Worm (Caenorhabditis elegans): ENCODE measurements around the gene R09F10.3.
A peak's percentile ranks its signal among the peaks of the same experiment; 100 is the strongest.

Gene R09F10.3

DNA sequence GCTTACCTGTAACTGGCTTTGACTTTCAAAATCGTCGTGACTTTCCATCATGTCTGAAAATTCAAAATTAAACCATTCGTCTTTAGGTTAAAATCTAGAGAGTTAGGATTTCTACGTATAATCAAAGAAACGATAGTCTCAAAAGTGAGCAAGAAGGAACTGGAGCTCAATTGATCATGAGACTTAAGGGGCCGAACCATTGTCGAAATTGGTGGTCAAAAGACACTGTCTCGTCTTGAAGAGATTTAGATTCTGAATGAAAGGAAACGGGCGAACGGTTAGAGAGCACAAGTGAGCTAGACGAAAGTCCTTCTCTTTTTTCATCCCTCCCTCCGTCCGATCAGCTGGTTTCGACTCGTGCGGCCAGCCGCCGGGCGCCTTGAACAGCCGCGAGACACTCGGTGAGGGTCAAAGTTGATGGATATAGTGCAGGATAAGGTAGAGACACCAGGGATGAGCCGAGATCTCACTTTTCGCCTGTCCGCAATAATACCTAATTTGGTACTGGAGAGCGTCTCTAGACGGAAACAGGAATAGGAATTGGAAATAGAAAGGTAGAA lies 33.2 kb upstream of the R09F10.3 start, which contains the start of gene M60.7:
Gene M60.7 (minus strand): TSS at position 51 of the 560 bp plus-strand sequence.
- TF ChIP-seq pqm-1 (tag; optimal IDR thresholded peaks at IDR 0.05): no peak
- TF ChIP-seq lin-39 (tag; optimal IDR thresholded peaks at IDR 0.05): peak; percentile 7
- no peak for TF ChIP-seq nhr-76 (tag; optimal IDR thresholded peaks at IDR 0.05)

ce11 chrX:8262734-8263133 lies 31.7 kb upstream of the R09F10.3 start:
- no peak for TF ChIP-seq unc-39 (tag; optimal IDR thresholded peaks at IDR 0.05)
- no peak for TF ChIP-seq lin-15B (tag; optimal IDR thresholded peaks at IDR 0.05)

DNA sequence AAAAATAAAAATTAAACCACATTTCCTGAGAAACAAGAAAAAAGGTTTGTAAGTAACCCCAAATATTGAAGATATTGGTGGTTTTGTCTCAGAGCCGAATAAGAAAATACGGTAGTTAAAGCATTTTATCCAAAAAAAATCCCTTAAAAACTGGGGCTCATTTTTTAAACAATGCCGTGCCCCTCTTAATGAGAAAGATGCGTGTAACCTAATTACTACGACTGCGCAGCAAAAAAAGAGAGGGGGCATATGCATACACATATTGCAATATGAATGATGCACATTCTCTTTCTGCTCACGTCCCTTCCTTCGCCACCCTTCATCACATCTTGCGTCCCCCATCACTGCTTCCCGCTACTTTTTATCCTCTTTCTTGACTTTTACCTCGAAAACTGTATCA lies 26.3 kb upstream of the R09F10.3 start:
- TF ChIP-seq lsy-12 (tag; optimal IDR thresholded peaks at IDR 0.05) (no peak), nhr-25 (tag; optimal IDR thresholded peaks at IDR 0.05) (no peak), nhr-43 (tag; optimal IDR thresholded peaks at IDR 0.05; ENCODE audit: poor library complexity, severe bottlenecking) (no peak), hmg-11 (tag; optimal IDR thresholded peaks at IDR 0.05) (no peak), skn-1 (tag; optimal IDR thresholded peaks at IDR 0.05) (no peak), fkh-2 (tag; optimal IDR thresholded peaks at IDR 0.05) (no peak), R02D3.7 (tag; optimal IDR thresholded peaks at IDR 0.05) (no peak), ztf-4 (tag; optimal IDR thresholded peaks at IDR 0.05) (no peak), nhr-77 (tag; optimal IDR thresholded peaks at IDR 0.05) (no peak), elt-3 (tag; optimal IDR thresholded peaks at IDR 0.05) (no peak), lin-39 (tag; optimal IDR thresholded peaks at IDR 0.05) (no peak), nhr-76 (tag; optimal IDR thresholded peaks at IDR 0.05) (no peak), ZK546.5 (tag; optimal IDR thresholded peaks at IDR 0.05) (no peak), ama-1 (optimal IDR thresholded peaks at IDR 0.05) (no peak)

ce11 chrX:8270971-8271553 lies 23.4 kb upstream of the R09F10.3 start, which contains the start of gene cutl-29:
Gene cutl-29 (minus strand): TSS chrX:8271021.
- TF ChIP-seq sea-2 (GFP tag; optimal IDR thresholded peaks at IDR 0.05): no peak
- no peak for TF ChIP-seq skn-1 (tag; optimal IDR thresholded peaks at IDR 0.05)
- no peak for TF ChIP-seq lsy-12 (tag; optimal IDR thresholded peaks at IDR 0.05)
- TF ChIP-seq R02D3.7 (tag; optimal IDR thresholded peaks at IDR 0.05): no peak
- no peak for TF ChIP-seq snpc-4 (tag; optimal IDR thresholded peaks at IDR 0.05)
- no peak for TF ChIP-seq nhr-12 (tag; optimal IDR thresholded peaks at IDR 0.05)
- no peak for TF ChIP-seq nhr-77 (tag; optimal IDR thresholded peaks at IDR 0.05)

- TF ChIP-seq zag-1 (tag; optimal IDR thresholded peaks at IDR 0.05) (no peak), pha-4 (tag; optimal IDR thresholded peaks at IDR 0.05) (peak; percentile 35)
These were observed 20.9 kb upstream of the R09F10.3 start for ce11 chrX:8273496-8273895.

- TF ChIP-seq daf-12 (tag; optimal IDR thresholded peaks at IDR 0.05): no peak
- no peak for TF ChIP-seq ceh-82 (tag; optimal IDR thresholded peaks at IDR 0.05)
- no peak for TF ChIP-seq ama-1 (optimal IDR thresholded peaks at IDR 0.05)
- TF ChIP-seq lin-15B (tag; optimal IDR thresholded peaks at IDR 0.05): no peak
- TF ChIP-seq fkh-2 (tag; optimal IDR thresholded peaks at IDR 0.05): no peak
- TF ChIP-seq aly-2 (tag; optimal IDR thresholded peaks at IDR 0.05): no peak
- no peak for TF ChIP-seq unc-62 (GFP tag; optimal IDR thresholded peaks at IDR 0.05)
- TF ChIP-seq nhr-237 (tag; optimal IDR thresholded peaks at IDR 0.05): no peak
- no peak for TF ChIP-seq lin-39 (tag; optimal IDR thresholded peaks at IDR 0.05)
- TF ChIP-seq elt-1 (tag; optimal IDR thresholded peaks at IDR 0.05): no peak
- no peak for TF ChIP-seq egl-5 (tag; optimal IDR thresholded peaks at IDR 0.05)
- TF ChIP-seq nhr-11 (tag; optimal IDR thresholded peaks at IDR 0.05): no peak
- TF ChIP-seq lsy-12 (tag; optimal IDR thresholded peaks at IDR 0.05): no peak
- TF ChIP-seq elt-3 (tag; optimal IDR thresholded peaks at IDR 0.05): no peak
- no peak for TF ChIP-seq ztf-11 (tag; optimal IDR thresholded peaks at IDR 0.05)
- no peak for TF ChIP-seq tbx-2 (tag; optimal IDR thresholded peaks at IDR 0.05)
These were observed 19.6 kb upstream of the R09F10.3 start, which contains the start of gene ksr-1 for ce11 chrX:8274869-8275268. Gene ksr-1 (plus strand): TSS chrX:8275169.
